Worm (Caenorhabditis elegans) whole organism, young adult: ENCODE results near the gene R07E3.7.

Source experiments
- snpc-1.3 ChIP-seq: sonication (generic microtip); optimal IDR thresholded peaks from 2 replicates; lab custom pipeline; 2017; ENCODE audit warnings: missing genetic modification characterization, mild to moderate bottlenecking, missing compliant biosample characterization, antibody characterized with exemption, moderate library complexity, missing genotype, missing genetic modification reagents; ENCODE audit not compliant: insufficient read depth
- unc-62 ChIP-seq: fragments of 150-350 bp; optimal IDR thresholded peaks from 2 replicates; lab custom pipeline; 2014; ENCODE audit warnings: missing biosample characterization, missing genetic modification reagents, missing genetic modification characterization
- ztf-6 ChIP-seq: fragments of 200-800 bp; sonication (Bioruptor generic); IDR thresholded peaks from 2 replicates; pipeline ENCODE4 v1.3.6; 2022; ENCODE audit warnings: missing genetic modification reagents, missing genetic modification characterization, missing compliant biosample characterization

R07E3.7 gene

DNA sequence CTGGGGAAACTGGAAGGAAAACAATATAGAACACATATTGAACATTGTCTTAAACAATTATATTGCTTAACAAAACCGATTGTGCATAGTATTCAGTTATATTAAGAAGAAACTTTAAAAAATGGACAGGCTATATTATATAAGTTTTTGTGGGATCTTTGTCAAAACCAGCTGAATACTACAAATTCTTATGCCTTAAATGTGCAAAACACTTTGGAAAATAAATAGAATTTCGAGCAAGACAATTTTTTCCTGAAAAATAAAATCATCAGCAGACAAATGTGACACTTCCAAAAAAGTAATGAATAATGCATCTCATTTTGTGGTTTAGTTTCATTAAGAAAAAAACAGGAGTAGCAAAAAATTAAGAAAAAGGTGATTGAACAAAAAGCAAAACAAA is 58.1 kb downstream of the R07E3.7 start:
- no peak for TF ChIP-seq snpc-1.3 (tag; lab: Kevin White, UChicago)
- TF ChIP-seq unc-62 = no peak
- TF ChIP-seq ztf-6 = no peak
